Worm (Caenorhabditis elegans): ENCODE data around the gene lin-26.

ce11 chrII:7682488-7682887 lies 490 bp downstream of the lin-26 start:
- TF ChIP-seq nhr-11 (tag; optimal IDR thresholded peaks at IDR 0.05) (no peak), aly-2 (tag; optimal IDR thresholded peaks at IDR 0.05) (no peak), fos-1 (tag; optimal IDR thresholded peaks at IDR 0.05) (no peak), unc-39 (tag; optimal IDR thresholded peaks at IDR 0.05) (no peak), unc-55 (GFP tag; optimal IDR thresholded peaks at IDR 0.05) (no peak), lsy-2 (tag; optimal IDR thresholded peaks at IDR 0.05) (no peak)
